Worm (Caenorhabditis elegans) whole organism, L3 larva: ENCODE measurements around the gene F26F4.6.

Experiments used
- ZK546.5 ChIP-seq: sonication (generic microtip); optimal IDR thresholded peaks from 2 replicates; lab custom pipeline; 2017; ENCODE audit warnings: missing biosample characterization, missing genetic modification characterization
- aly-2 ChIP-seq: fragments of 150-350 bp; optimal IDR thresholded peaks from 2 replicates; lab custom pipeline; 2014; ENCODE audit warnings: missing biosample characterization, missing genetic modification characterization
- ama-1 ChIP-seq: fragments of 150-350 bp; optimal IDR thresholded peaks from 2 replicates; lab custom pipeline; 2018
- elt-2 ChIP-seq: sonication (generic microtip); optimal IDR thresholded peaks from 2 replicates; lab custom pipeline; 2016; ENCODE audit warnings: missing genetic modification reagents, mild to moderate bottlenecking, missing genetic modification characterization, missing compliant biosample characterization
- lin-39 ChIP-seq: fragments of 150-350 bp; optimal IDR thresholded peaks from 2 replicates; lab custom pipeline; 2018; ENCODE audit warnings: missing biosample characterization, missing genetic modification reagents, missing genetic modification characterization
- nfya-1 ChIP-seq: sonication (generic microtip); optimal IDR thresholded peaks from 2 replicates; lab custom pipeline; 2017; ENCODE audit warnings: missing genetic modification characterization, mild to moderate bottlenecking, missing compliant biosample characterization, antibody characterized with exemption, moderate library complexity; ENCODE audit not compliant: insufficient read depth
- nhr-11 ChIP-seq: fragments of 150-350 bp; optimal IDR thresholded peaks from 2 replicates; lab custom pipeline; 2014; ENCODE audit warnings: missing biosample characterization, missing genetic modification characterization
- nhr-77 ChIP-seq: fragments of 150-350 bp; optimal IDR thresholded peaks from 2 replicates; lab custom pipeline; 2014; ENCODE audit warnings: missing biosample characterization, missing genetic modification characterization
- pqm-1 ChIP-seq: fragments of 150-350 bp; optimal IDR thresholded peaks from 2 replicates; lab custom pipeline; 2017; ENCODE audit warnings: missing biosample characterization, missing genetic modification characterization, inconsistent platforms
- snpc-4 ChIP-seq: fragments of 150-350 bp; optimal IDR thresholded peaks from 2 replicates; lab custom pipeline; 2014; ENCODE audit warnings: missing biosample characterization, missing genetic modification characterization
- unc-62 ChIP-seq: fragments of 150-350 bp; sonication (generic microtip); optimal IDR thresholded peaks from 4 replicates; lab custom pipeline; 2014; ENCODE audit warnings: missing biosample characterization, missing genetic modification reagents, missing genetic modification characterization
- zag-1 ChIP-seq: fragments of 150-350 bp; optimal IDR thresholded peaks from 2 replicates; lab custom pipeline; 2014; ENCODE audit warnings: missing biosample characterization, missing genetic modification characterization
- ztf-4 ChIP-seq: fragments of 150-350 bp; optimal IDR thresholded peaks from 2 replicates; lab custom pipeline; 2014; ENCODE audit warnings: missing biosample characterization, missing genetic modification characterization

DNA sequence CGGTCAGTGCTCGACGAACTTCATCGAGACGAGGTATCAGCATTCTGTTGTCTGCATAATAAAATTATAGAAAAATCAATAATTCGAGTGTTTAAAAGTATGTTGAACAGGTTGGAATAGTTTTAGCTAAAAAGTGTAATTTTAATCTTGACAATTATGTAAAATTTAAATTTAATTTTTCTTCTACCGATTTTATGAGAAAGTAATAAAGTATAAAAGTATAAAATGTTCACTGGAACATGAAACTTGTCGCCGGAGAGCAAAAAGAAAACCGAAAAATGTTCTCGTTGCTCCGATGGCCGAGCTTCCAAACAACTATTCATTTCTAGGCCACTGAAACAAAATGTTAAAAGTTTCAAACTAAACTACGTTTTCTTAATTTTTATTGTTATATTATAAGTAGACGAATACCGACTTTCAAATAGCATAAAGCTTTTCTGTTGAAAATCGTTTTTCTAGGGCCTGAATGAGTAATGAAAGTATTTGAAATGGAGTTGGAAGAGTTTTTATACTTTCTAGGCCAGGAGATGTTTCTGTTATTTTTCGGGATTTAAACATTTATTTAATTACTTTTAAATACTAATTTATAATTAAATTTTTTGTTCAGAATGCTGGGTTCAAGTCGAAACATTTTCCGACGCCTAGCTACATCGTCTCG, 31.6 kb downstream of the F26F4.6 start, which contains the start of the genes C35D10.10 and C35D10.5:
- TF ChIP-seq nfya-1 (tag; lab: Kevin White, UChicago), result no peak
- no peak for TF ChIP-seq pqm-1 (tag; lab: Kevin White, UChicago)
- TF ChIP-seq lin-39 (tag; lab: Kevin White, UChicago), result no peak
- no peak for TF ChIP-seq ztf-4 (tag; lab: Kevin White, UChicago)
- no peak for TF ChIP-seq unc-62
- TF ChIP-seq snpc-4 (tag; lab: Kevin White, UChicago), result no peak
- no peak for TF ChIP-seq nhr-77
- TF ChIP-seq elt-2, result no peak
- TF ChIP-seq ZK546.5, result no peak
- no peak for TF ChIP-seq zag-1 (tag; lab: Kevin White, UChicago)
- no peak for TF ChIP-seq ama-1 (lab: Kevin White, UChicago)
- no peak for TF ChIP-seq aly-2 (tag; lab: Kevin White, UChicago)
- no peak for TF ChIP-seq nhr-11 (tag; lab: Kevin White, UChicago)
